Worm (Caenorhabditis elegans) whole organism, midembryonic: Measurements from ENCODE around the gene ran-1.

Source experiments
- T22C8.4 ChIP-seq: fragments of 200-800 bp; sonication (Bioruptor generic); IDR thresholded peaks from 2 replicates; pipeline ENCODE4 v1.3.6; 2022; ENCODE audit warnings: missing genetic modification characterization, missing compliant biosample characterization
- cog-1 ChIP-seq: sonication (generic microtip); optimal IDR thresholded peaks from 2 replicates; lab custom pipeline; 2016; ENCODE audit warnings: missing genetic modification characterization, missing compliant biosample characterization
- flt-1 ChIP-seq: fragments of 200-800 bp; sonication (Bioruptor generic); IDR thresholded peaks from 2 replicates; pipeline ENCODE4 v1.3.6; 2022; ENCODE audit warnings: missing genetic modification characterization, missing compliant biosample characterization
- klf-2 ChIP-seq: fragments of 200-800 bp; sonication (Bioruptor generic); conservative IDR thresholded peaks from 2 replicates; pipeline ENCODE4 v1.3.6; 2022; ENCODE audit warnings: missing genetic modification reagents, missing genetic modification characterization, missing compliant biosample characterization
- med-1 ChIP-seq: sonication (generic microtip); optimal IDR thresholded peaks from 2 replicates; lab custom pipeline; 2017; ENCODE audit warnings: missing genetic modification characterization, mild to moderate bottlenecking, missing compliant biosample characterization, antibody characterized with exemption, missing genetic modification reagents; ENCODE audit not compliant: insufficient read depth
- ref-1 ChIP-seq: fragments of 200-800 bp; sonication (Bioruptor generic); conservative IDR thresholded peaks from 2 replicates; pipeline ENCODE4 v1.3.6; 2022; ENCODE audit warnings: missing genetic modification reagents, missing genetic modification characterization, missing compliant biosample characterization
- tab-1 ChIP-seq: fragments of 200-800 bp; sonication (Bioruptor generic); IDR thresholded peaks from 2 replicates; pipeline ENCODE4 v1.3.6; 2022; ENCODE audit warnings: missing genetic modification characterization, missing compliant biosample characterization
- ztf-23 ChIP-seq: fragments of 200-800 bp; sonication (Bioruptor generic); IDR thresholded peaks from 2 replicates; pipeline ENCODE4 v1.3.6; 2022; ENCODE audit warnings: missing genetic modification reagents, missing genetic modification characterization, missing compliant biosample characterization
- ztf-29 ChIP-seq: fragments of 200-800 bp; sonication (Bioruptor generic); IDR thresholded peaks from 2 replicates; pipeline ENCODE4 v1.3.6; 2022; ENCODE audit warnings: missing genetic modification reagents, missing genetic modification characterization, missing compliant biosample characterization

DNA sequence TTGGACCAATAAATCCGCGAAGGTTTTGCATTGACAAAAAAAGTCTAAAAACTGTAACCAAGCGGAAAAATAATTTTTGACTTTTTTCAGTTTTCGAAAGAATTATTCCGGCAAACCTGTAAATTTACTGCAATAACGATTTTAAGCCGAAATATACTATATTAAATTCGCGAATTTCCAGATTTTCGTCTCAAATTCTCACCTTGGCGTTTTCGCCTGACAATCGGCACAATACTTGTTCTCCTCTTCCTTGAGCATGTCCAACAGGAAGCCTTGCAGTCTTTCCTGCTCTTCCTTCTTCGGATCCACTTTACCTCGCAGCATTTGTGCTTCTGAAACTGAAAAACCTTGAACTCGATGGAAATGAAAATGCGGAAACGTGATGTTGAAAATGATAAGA is 8.1 kb downstream of the ran-1 start, which contains the start of gene smap-1:
- no peak for TF ChIP-seq flt-1 (GFP tag; lab: Robert Waterston, UW)
- no peak for TF ChIP-seq ztf-29 (GFP tag; lab: Robert Waterston, UW)
- TF ChIP-seq ztf-23 (GFP tag; lab: Robert Waterston, UW) = no peak
- TF ChIP-seq cog-1 = no peak
- no peak for TF ChIP-seq ref-1 (GFP tag; lab: Robert Waterston, UW)
- TF ChIP-seq med-1 (GFP tag; lab: Kevin White, UChicago) = no peak
- TF ChIP-seq tab-1 (GFP tag; lab: Robert Waterston, UW) = no peak
- no peak for TF ChIP-seq T22C8.4 (GFP tag; lab: Robert Waterston, UW)
- no peak for TF ChIP-seq klf-2 (GFP tag; lab: Robert Waterston, UW)
